Worm (Caenorhabditis elegans) whole organism, mixed stage, embryonic: ENCODE results near the gene znf-207.

Source experiments
- bed-3 ChIP-seq: fragments of 200-800 bp; sonication (Bioruptor generic); optimal IDR thresholded peaks from 3 replicates; lab custom pipeline; 2018; ENCODE audit warnings: mild to moderate bottlenecking, missing genetic modification characterization, moderate library complexity, missing compliant biosample characterization
- blmp-1 ChIP-seq: fragments of 150-350 bp; optimal IDR thresholded peaks from 2 replicates; lab custom pipeline; 2014; ENCODE audit warnings: missing biosample characterization, missing genetic modification characterization
- elt-3 ChIP-seq: fragments of 150-350 bp; optimal IDR thresholded peaks from 2 replicates; lab custom pipeline; 2014; ENCODE audit warnings: missing biosample characterization, missing genetic modification characterization
- mep-1 ChIP-seq: fragments of 150-350 bp; optimal IDR thresholded peaks from 2 replicates; lab custom pipeline; 2017; ENCODE audit warnings: missing biosample characterization, missing genetic modification reagents, missing genetic modification characterization, inconsistent platforms
- nhr-12 ChIP-seq: fragments of 150-350 bp; optimal IDR thresholded peaks from 2 replicates; lab custom pipeline; 2014; ENCODE audit warnings: missing biosample characterization, missing genetic modification characterization
- nhr-76 ChIP-seq: sonication (generic microtip); optimal IDR thresholded peaks from 2 replicates; lab custom pipeline; 2017; ENCODE audit warnings: missing biosample characterization, missing genetic modification characterization
- sptf-1 ChIP-seq: sonication (generic microtip); optimal IDR thresholded peaks from 2 replicates; lab custom pipeline; 2017; ENCODE audit warnings: mild to moderate bottlenecking, missing genetic modification characterization, moderate library complexity, missing compliant biosample characterization
- unc-39 ChIP-seq: fragments of 150-350 bp; optimal IDR thresholded peaks from 2 replicates; lab custom pipeline; 2014; ENCODE audit warnings: missing biosample characterization, missing genetic modification characterization
- unc-62 ChIP-seq: fragments of 150-350 bp; optimal IDR thresholded peaks from 2 replicates; lab custom pipeline; 2014; ENCODE audit warnings: missing biosample characterization, missing genetic modification reagents, missing genetic modification characterization
- zip-8 ChIP-seq: fragments of 150-350 bp; optimal IDR thresholded peaks from 2 replicates; lab custom pipeline; 2014; ENCODE audit warnings: missing biosample characterization, missing genetic modification characterization

- TF ChIP-seq elt-3 (tag; lab: Kevin White, UChicago) (no peak), sptf-1 (tag; lab: Kevin White, UChicago) (no peak), zip-8 (tag; lab: Kevin White, UChicago) (no peak), unc-62 (GFP tag; lab: Kevin White, UChicago) (no peak), unc-39 (tag; lab: Kevin White, UChicago) (no peak), mep-1 (no peak), nhr-76 (tag; lab: Kevin White, UChicago) (no peak), bed-3 (GFP tag; lab: Kevin White, UChicago) (no peak), nhr-12 (no peak), blmp-1 (tag; lab: Kevin White, UChicago) (no peak)
Measured at ce11 chrIV:11329269-11329668, 18.5 kb downstream of the znf-207 start, which contains the start of gene leo-1.
